Worm (Caenorhabditis elegans) whole organism, young adult: ENCODE results near the gene gsp-1.

ENCODE experiments used
- B0261.1 ChIP-seq: sonication (generic microtip); optimal IDR thresholded peaks from 2 replicates; lab custom pipeline; 2016; ENCODE audit warnings: mild to moderate bottlenecking, missing genetic modification characterization, moderate library complexity, missing compliant biosample characterization
- T07F8.4 ChIP-seq: sonication (generic microtip); optimal IDR thresholded peaks from 2 replicates; lab custom pipeline; 2016; ENCODE audit warnings: mild to moderate bottlenecking, missing genetic modification characterization, moderate library complexity, missing compliant biosample characterization
- aptf-2 ChIP-seq: fragments of 200-800 bp; sonication (Bioruptor generic); conservative IDR thresholded peaks from 2 replicates; pipeline ENCODE4 v1.3.6; 2022; ENCODE audit warnings: missing genetic modification reagents, missing genetic modification characterization, missing compliant biosample characterization
- dpff-1 ChIP-seq: sonication (generic microtip); optimal IDR thresholded peaks from 2 replicates; lab custom pipeline; 2017; ENCODE audit warnings: mild to moderate bottlenecking, missing genetic modification characterization, missing compliant biosample characterization
- madf-10 ChIP-seq: sonication (generic microtip); optimal IDR thresholded peaks from 2 replicates; lab custom pipeline; 2016; ENCODE audit warnings: mild to moderate bottlenecking, missing genetic modification characterization, missing compliant biosample characterization
- nhr-179 ChIP-seq: sonication (generic microtip); optimal IDR thresholded peaks from 2 replicates; lab custom pipeline; 2016; ENCODE audit warnings: mild to moderate bottlenecking, missing genetic modification characterization, missing compliant biosample characterization
- snpc-4 ChIP-seq, 5 experiments: fragments of 150-350 bp in 1 of 5; sonication (generic microtip) in 4 of 5; optimal IDR thresholded peaks; 2 replicates each; lab custom pipeline; 2014 to 2018; ENCODE audit warnings: missing genetic modification characterization in 5 of 5, missing biosample characterization in 3 of 5, antibody characterized with exemption in 2 of 5, mild to moderate bottlenecking in 2 of 5, missing compliant biosample characterization in 2 of 5, missing genotype in 2 of 5, moderate library complexity in 2 of 5, missing genetic modification reagents in 1 of 5
- tlf-1 ChIP-seq: fragments of 200-800 bp; sonication (Bioruptor generic); optimal IDR thresholded peaks from 2 replicates; lab custom pipeline; 2018; ENCODE audit warnings: mild to moderate bottlenecking, missing genetic modification characterization, missing compliant biosample characterization

- TF ChIP-seq T07F8.4 (tag; lab: Kevin White, UChicago) (no peak), tlf-1 (no peak), B0261.1 (tag; lab: Kevin White, UChicago) (no peak), aptf-2 (GFP tag; lab: Robert Waterston, UW) (no peak), snpc-4 (GFP tag; optimal IDR thresholded peaks at IDR 0.05; lab: Kevin White, UChicago) (no peak), snpc-4 (tag; optimal IDR thresholded peaks at IDR 0.05; lab: Kevin White, UChicago) (no peak), madf-10 (tag; lab: Kevin White, UChicago) (no peak), nhr-179 (tag; lab: Kevin White, UChicago) (no peak), dpff-1 (tag; lab: Kevin White, UChicago) (no peak)
These were observed 49.5 kb upstream of the gsp-1 start, which contains the start of gene mab-23 for ce11 chrV:10632758-10633157.
